Worm (Caenorhabditis elegans) whole organism, young adult: ENCODE data around the gene Y43B11AL.1.
A peak's percentile ranks its signal among the peaks of the same experiment; 100 is the strongest.

ENCODE experiments used
- C06A6.2 ChIP-seq: fragments of 200-800 bp; sonication (Bioruptor generic); conservative IDR thresholded peaks from 2 replicates; pipeline ENCODE4 v1.3.6; 2022; ENCODE audit warnings: missing genetic modification characterization, missing compliant biosample characterization
- D2030.7 ChIP-seq: fragments of 200-800 bp; sonication (Bioruptor generic); IDR thresholded peaks from 2 replicates; pipeline ENCODE4 v1.3.6; 2022; ENCODE audit warnings: missing genetic modification reagents, missing genetic modification characterization, missing compliant biosample characterization
- F23B12.7 ChIP-seq: sonication (generic microtip); optimal IDR thresholded peaks from 2 replicates; lab custom pipeline; 2017; ENCODE audit warnings: missing genetic modification characterization, mild to moderate bottlenecking, missing compliant biosample characterization, antibody characterized with exemption, moderate library complexity; ENCODE audit not compliant: insufficient read depth
- F33H1.4 ChIP-seq: fragments of 200-800 bp; sonication (Bioruptor generic); IDR thresholded peaks from 2 replicates; pipeline ENCODE4 v1.3.6; 2022; ENCODE audit warnings: missing genetic modification reagents, missing genetic modification characterization, missing compliant biosample characterization
- F39B2.1 ChIP-seq: fragments of 200-800 bp; sonication (Bioruptor generic); IDR thresholded peaks from 2 replicates; pipeline ENCODE4 v1.3.6; 2022; ENCODE audit warnings: missing genetic modification reagents, missing genetic modification characterization, missing compliant biosample characterization
- F49E8.2 ChIP-seq: sonication (generic microtip); optimal IDR thresholded peaks from 3 replicates; lab custom pipeline; 2017; ENCODE audit warnings: missing genetic modification characterization, mild to moderate bottlenecking, missing compliant biosample characterization, antibody characterized with exemption, moderate library complexity; ENCODE audit not compliant: insufficient read depth
- K12H6.12 ChIP-seq: fragments of 200-800 bp; sonication (Bioruptor generic); optimal IDR thresholded peaks from 2 replicates; lab custom pipeline; 2018; ENCODE audit warnings: mild to moderate bottlenecking, missing genetic modification characterization, missing compliant biosample characterization
- Y53F4B.3 ChIP-seq: fragments of 200-800 bp; sonication (Bioruptor generic); IDR thresholded peaks from 2 replicates; pipeline ENCODE4 v1.3.6; 2022; ENCODE audit warnings: missing genetic modification reagents, missing genetic modification characterization, missing compliant biosample characterization
- Y56A3A.18 ChIP-seq: fragments of 200-800 bp; sonication (Bioruptor generic); IDR thresholded peaks from 2 replicates; pipeline ENCODE4 v1.3.6; 2022; ENCODE audit warnings: missing genetic modification reagents, missing genetic modification characterization, missing compliant biosample characterization
- Y79H2A.3 ChIP-seq: fragments of 200-800 bp; sonication (Bioruptor generic); conservative IDR thresholded peaks from 2 replicates; pipeline ENCODE4 v1.3.6; 2022; ENCODE audit warnings: missing genetic modification reagents, missing genetic modification characterization, missing compliant biosample characterization
- Y95B8A.8 ChIP-seq: fragments of 200-800 bp; sonication (Bioruptor generic); IDR thresholded peaks from 2 replicates; pipeline ENCODE4 v1.3.6; 2022; ENCODE audit warnings: missing genetic modification reagents, missing genetic modification characterization, missing compliant biosample characterization
- athp-1 ChIP-seq: sonication (generic microtip); optimal IDR thresholded peaks from 2 replicates; lab custom pipeline; 2017; ENCODE audit warnings: mild to moderate bottlenecking, missing genetic modification characterization, missing compliant biosample characterization
- attf-3 ChIP-seq: fragments of 200-800 bp; sonication (Bioruptor generic); conservative IDR thresholded peaks from 2 replicates; pipeline ENCODE4 v1.3.6; 2022; ENCODE audit warnings: missing genetic modification reagents, missing genetic modification characterization, missing compliant biosample characterization
- cebp-2 ChIP-seq: fragments of 200-800 bp; sonication (Bioruptor generic); IDR thresholded peaks from 2 replicates; pipeline ENCODE4 v1.3.6; 2022; ENCODE audit warnings: missing genetic modification characterization, missing compliant biosample characterization
- ceh-100 ChIP-seq: fragments of 200-800 bp; sonication (Bioruptor generic); IDR thresholded peaks from 2 replicates; pipeline ENCODE4 v1.3.6; 2022; ENCODE audit warnings: missing genetic modification reagents, missing genetic modification characterization, missing compliant biosample characterization
- ceh-79 ChIP-seq: sonication (generic microtip); optimal IDR thresholded peaks from 2 replicates; lab custom pipeline; 2017; ENCODE audit warnings: mild to moderate bottlenecking, missing genetic modification characterization, missing compliant biosample characterization
- dpff-1 ChIP-seq: sonication (generic microtip); optimal IDR thresholded peaks from 2 replicates; lab custom pipeline; 2017; ENCODE audit warnings: mild to moderate bottlenecking, missing genetic modification characterization, missing compliant biosample characterization
- dpl-1 ChIP-seq: fragments of 150-350 bp; optimal IDR thresholded peaks from 2 replicates; lab custom pipeline; 2014; ENCODE audit warnings: missing biosample characterization, missing genetic modification reagents, missing genetic modification characterization
- egl-18 ChIP-seq: fragments of 200-800 bp; sonication (Bioruptor generic); IDR thresholded peaks from 2 replicates; pipeline ENCODE4 v1.3.6; 2022; ENCODE audit warnings: missing genetic modification reagents, missing genetic modification characterization, missing compliant biosample characterization
- egrh-3 ChIP-seq: fragments of 200-800 bp; sonication (Bioruptor generic); IDR thresholded peaks from 2 replicates; pipeline ENCODE4 v1.3.6; 2022; ENCODE audit warnings: missing genetic modification reagents, missing genetic modification characterization, missing compliant biosample characterization
- ets-4 ChIP-seq: fragments of 200-800 bp; sonication (Bioruptor generic); optimal IDR thresholded peaks from 2 replicates; lab custom pipeline; 2018; ENCODE audit warnings: mild to moderate bottlenecking, missing genetic modification characterization, missing compliant biosample characterization
- fkh-3 ChIP-seq: sonication (generic microtip); optimal IDR thresholded peaks from 2 replicates; lab custom pipeline; 2016; ENCODE audit warnings: mild to moderate bottlenecking, missing genetic modification characterization, missing compliant biosample characterization
- hlh-12 ChIP-seq: sonication (generic microtip); optimal IDR thresholded peaks from 2 replicates; lab custom pipeline; 2016; ENCODE audit warnings: missing genetic modification characterization, missing compliant biosample characterization
- lin-26 ChIP-seq: fragments of 200-800 bp; sonication (Bioruptor generic); IDR thresholded peaks from 2 replicates; pipeline ENCODE4 v1.3.6; 2022; ENCODE audit warnings: missing genetic modification reagents, missing genetic modification characterization, missing compliant biosample characterization
- lin-40 ChIP-seq: sonication (generic microtip); optimal IDR thresholded peaks from 2 replicates; lab custom pipeline; 2016; ENCODE audit warnings: missing genetic modification characterization, mild to moderate bottlenecking, missing compliant biosample characterization, missing genotype, missing genetic modification reagents
- lir-1 ChIP-seq: fragments of 200-800 bp; sonication (Bioruptor generic); conservative IDR thresholded peaks from 2 replicates; pipeline ENCODE4 v1.3.6; 2022; ENCODE audit warnings: missing genetic modification reagents, missing genetic modification characterization, missing compliant biosample characterization
- lsy-27 ChIP-seq: sonication (generic microtip); optimal IDR thresholded peaks from 2 replicates; lab custom pipeline; 2017; ENCODE audit warnings: missing genetic modification characterization, mild to moderate bottlenecking, missing compliant biosample characterization, antibody characterized with exemption, missing genotype, borderline replicate concordance; ENCODE audit not compliant: insufficient read depth
- madf-8 ChIP-seq: fragments of 200-800 bp; sonication (Bioruptor generic); conservative IDR thresholded peaks from 2 replicates; pipeline ENCODE4 v1.3.6; 2022; ENCODE audit warnings: missing genetic modification reagents, missing genetic modification characterization, missing compliant biosample characterization
- mcd-1 ChIP-seq: fragments of 200-800 bp; sonication (Bioruptor generic); IDR thresholded peaks from 2 replicates; pipeline ENCODE4 v1.3.6; 2022; ENCODE audit warnings: missing genetic modification reagents, missing genetic modification characterization, missing compliant biosample characterization
- mes-4 ChIP-seq: sonication (generic microtip); optimal IDR thresholded peaks from 2 replicates; lab custom pipeline; 2016; ENCODE audit warnings: missing genotype, missing genetic modification characterization, missing compliant biosample characterization
- nhr-27 ChIP-seq: fragments of 200-800 bp; sonication (Bioruptor generic); optimal IDR thresholded peaks from 2 replicates; lab custom pipeline; 2018; ENCODE audit warnings: mild to moderate bottlenecking, missing genetic modification characterization, moderate library complexity, missing compliant biosample characterization
- nhr-80 ChIP-seq: sonication (generic microtip); optimal IDR thresholded peaks from 2 replicates; lab custom pipeline; 2016; ENCODE audit warnings: missing genetic modification characterization, missing compliant biosample characterization
- rec-8 ChIP-seq, 2 experiments: sonication (generic microtip); optimal IDR thresholded peaks; 2 replicates each; lab custom pipeline; 2016; ENCODE audit warnings: mild to moderate bottlenecking in 2 of 2, missing genetic modification characterization in 2 of 2, missing genetic modification reagents in 2 of 2, missing genotype in 2 of 2, missing biosample characterization in 1 of 2, missing compliant biosample characterization in 1 of 2, moderate library complexity in 1 of 2
- repo-1 ChIP-seq: sonication (generic microtip); optimal IDR thresholded peaks from 2 replicates; lab custom pipeline; 2017; ENCODE audit warnings: mild to moderate bottlenecking, missing genetic modification characterization, missing compliant biosample characterization
- rpc-1 ChIP-seq, 2 experiments: fragments of 150-350 bp in 1 of 2; sonication (generic microtip) in 1 of 2; optimal IDR thresholded peaks; 2 replicates each; lab custom pipeline; 2014 to 2018; ENCODE audit warnings: missing biosample characterization in 1 of 2, missing genetic modification characterization in 1 of 2, missing genetic modification reagents in 1 of 2, missing genotype in 1 of 2
- sdz-38 ChIP-seq: sonication (generic microtip); optimal IDR thresholded peaks from 2 replicates; lab custom pipeline; 2016; ENCODE audit warnings: missing genotype, missing genetic modification characterization, missing compliant biosample characterization
- sea-2 ChIP-seq: fragments of 200-800 bp; sonication (Bioruptor generic); IDR thresholded peaks from 2 replicates; pipeline ENCODE4 v1.3.6; 2022; ENCODE audit warnings: missing genetic modification characterization, missing compliant biosample characterization
- snpc-1.1 ChIP-seq: sonication (generic microtip); optimal IDR thresholded peaks from 2 replicates; lab custom pipeline; 2017; ENCODE audit warnings: missing genetic modification characterization, mild to moderate bottlenecking, missing compliant biosample characterization, antibody characterized with exemption, moderate library complexity, missing genotype, missing genetic modification reagents; ENCODE audit not compliant: insufficient read depth
- snpc-4 ChIP-seq, 5 experiments: fragments of 150-350 bp in 1 of 5; sonication (generic microtip) in 4 of 5; optimal IDR thresholded peaks; 2 replicates each; lab custom pipeline; 2014 to 2018; ENCODE audit warnings: missing genetic modification characterization in 5 of 5, missing biosample characterization in 3 of 5, antibody characterized with exemption in 2 of 5, mild to moderate bottlenecking in 2 of 5, missing compliant biosample characterization in 2 of 5, missing genotype in 2 of 5, moderate library complexity in 2 of 5, missing genetic modification reagents in 1 of 5
- sptf-2 ChIP-seq: fragments of 200-800 bp; sonication (Bioruptor generic); optimal IDR thresholded peaks from 2 replicates; lab custom pipeline; 2018; ENCODE audit warnings: mild to moderate bottlenecking, missing genetic modification characterization, missing compliant biosample characterization
- unc-62 ChIP-seq: fragments of 150-350 bp; optimal IDR thresholded peaks from 2 replicates; lab custom pipeline; 2014; ENCODE audit warnings: missing biosample characterization, missing genetic modification reagents, missing genetic modification characterization
- ztf-18 ChIP-seq: sonication (generic microtip); optimal IDR thresholded peaks from 2 replicates; lab custom pipeline; 2016; ENCODE audit warnings: missing genotype, mild to moderate bottlenecking, missing genetic modification characterization, missing compliant biosample characterization
- ztf-22 ChIP-seq: fragments of 200-800 bp; sonication (Bioruptor generic); optimal IDR thresholded peaks from 2 replicates; lab custom pipeline; 2018; ENCODE audit warnings: mild to moderate bottlenecking, missing genetic modification characterization, moderate library complexity, missing compliant biosample characterization
- ztf-28 ChIP-seq: fragments of 200-800 bp; sonication (Bioruptor generic); IDR thresholded peaks from 2 replicates; pipeline ENCODE4 v1.3.6; 2022; ENCODE audit warnings: missing genetic modification reagents, missing genetic modification characterization, missing compliant biosample characterization

Y43B11AL.1 gene

DNA sequence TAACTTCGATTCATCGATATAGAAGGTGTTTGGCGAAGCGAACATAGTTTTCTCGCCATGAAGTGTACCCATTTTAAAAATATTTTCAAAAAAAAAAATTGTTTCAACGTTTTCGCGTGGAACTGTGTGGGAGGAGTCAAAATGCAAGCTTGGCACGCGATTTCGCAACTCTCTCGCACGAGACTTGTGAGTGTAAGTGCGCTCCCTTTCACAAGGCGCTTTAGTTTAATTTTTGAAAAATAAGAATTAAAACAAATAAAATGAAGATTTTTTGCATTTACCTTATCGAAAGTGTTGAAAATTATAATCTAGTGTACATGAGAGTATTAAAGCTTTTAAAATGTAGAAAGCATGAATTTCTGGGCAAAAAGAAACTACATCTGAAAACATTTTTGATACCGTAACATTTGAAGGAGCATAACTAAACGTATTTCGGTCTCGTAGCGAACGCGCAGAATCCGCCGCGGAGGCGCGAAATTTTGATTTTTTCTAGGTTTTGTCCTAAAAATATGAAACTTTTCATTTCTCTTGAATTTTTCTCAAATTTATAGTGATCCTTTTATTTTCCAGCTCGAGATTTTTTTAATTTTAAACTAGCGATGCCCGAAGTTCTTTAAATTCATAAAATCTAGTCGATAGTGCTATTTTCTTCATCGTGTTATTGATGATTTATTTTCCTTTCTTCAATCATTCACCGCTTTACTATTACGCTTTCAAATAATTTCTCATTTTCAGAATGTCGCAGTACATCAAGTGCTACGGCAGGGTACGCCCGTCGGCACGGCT lies 25.5 kb upstream of the Y43B11AL.1 start, which contains the start of the genes cogc-2 and klp-18 (continued):
- TF ChIP-seq rec-8 (tag; optimal IDR thresholded peaks at IDR 0.05; lab: Kevin White, UChicago) (no peak), F49E8.2 (tag; lab: Kevin White, UChicago) (peak; percentile 57), mcd-1 (GFP tag; lab: Robert Waterston, UW) (peak; percentile 93), athp-1 (tag; lab: Kevin White, UChicago) (peak; percentile 78), lin-40 (tag; lab: Kevin White, UChicago) (peak; percentile 62)

DNA sequence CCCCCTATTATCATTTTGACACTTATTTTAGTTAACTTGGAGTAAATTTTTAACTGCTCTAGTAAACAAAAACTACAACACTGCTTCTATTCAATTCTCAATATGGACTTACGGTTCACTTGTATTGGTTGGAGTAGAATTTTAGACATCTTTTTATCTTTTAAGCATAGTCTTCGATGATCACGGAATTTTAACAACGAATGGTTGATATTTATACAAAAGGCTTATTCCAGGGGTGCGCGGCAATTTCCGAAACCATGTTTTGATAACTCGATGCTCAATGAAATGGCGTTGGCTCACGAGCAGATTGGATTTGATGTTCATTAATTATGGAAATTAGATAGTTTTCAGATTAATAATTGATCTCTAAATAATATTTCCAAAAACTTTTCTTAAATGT lies 21.7 kb upstream of the Y43B11AL.1 start:
- TF ChIP-seq mes-4 (tag; lab: Kevin White, UChicago) = peak; percentile 27
- TF ChIP-seq attf-3 (GFP tag; lab: Robert Waterston, UW) = no peak
- peak; percentile 60 for TF ChIP-seq D2030.7 (GFP tag; lab: Robert Waterston, UW)
- no peak for TF ChIP-seq lir-1 (GFP tag; lab: Robert Waterston, UW)
- TF ChIP-seq ztf-18 (tag; lab: Kevin White, UChicago) = peak; percentile 56
- TF ChIP-seq hlh-12 (tag; lab: Kevin White, UChicago) = no peak
- peak; percentile 20 for TF ChIP-seq fkh-3
- no peak for TF ChIP-seq ets-4
- TF ChIP-seq F33H1.4 (GFP tag; lab: Robert Waterston, UW) = peak; percentile 50
- peak; percentile 38 for TF ChIP-seq madf-8 (GFP tag; lab: Robert Waterston, UW)
- no peak for TF ChIP-seq sdz-38
- no peak for TF ChIP-seq dpff-1 (tag; lab: Kevin White, UChicago)
- TF ChIP-seq ztf-22 = no peak
- TF ChIP-seq Y95B8A.8 = peak; percentile 84
- no peak for TF ChIP-seq unc-62 (GFP tag; lab: Kevin White, UChicago)
- TF ChIP-seq K12H6.12 (tag; lab: Kevin White, UChicago) = no peak
- TF ChIP-seq snpc-4 (GFP tag; optimal IDR thresholded peaks at IDR 0.05; lab: Kevin White, UChicago) = no peak
- peak in 3 of 4 experiments; percentile 32 to 74 (median 40) for TF ChIP-seq snpc-4 (tag; optimal IDR thresholded peaks at IDR 0.05; lab: Kevin White, UChicago)
- TF ChIP-seq ceh-100 (GFP tag; lab: Robert Waterston, UW) = peak; percentile 66; the same call in 1 of the 2 replicates
- TF ChIP-seq F23B12.7 (tag; lab: Kevin White, UChicago) = no peak
- TF ChIP-seq dpl-1 = no peak
- TF ChIP-seq rpc-1 (optimal IDR thresholded peaks at IDR 0.05; lab: Kevin White, UChicago) = no peak
- no peak for TF ChIP-seq rpc-1 (tag; optimal IDR thresholded peaks at IDR 0.05; lab: Kevin White, UChicago)
- 0 out of 2 replicates have a peak, but pooled peaks have one; percentile 70 for TF ChIP-seq cebp-2
- TF ChIP-seq nhr-80 (tag; lab: Kevin White, UChicago) = no peak
- 0 out of 2 replicates have a peak, but pooled peaks have one; percentile 57 for TF ChIP-seq egl-18
- no peak for TF ChIP-seq C06A6.2
- peak; percentile 59 for TF ChIP-seq snpc-1.1
- TF ChIP-seq lin-26 (GFP tag; lab: Robert Waterston, UW) = peak; percentile 47; the same call in 1 of the 2 replicates
- TF ChIP-seq nhr-27 = no peak
- TF ChIP-seq sea-2 (GFP tag; lab: Robert Waterston, UW) = no peak
- TF ChIP-seq ceh-79 (tag; lab: Kevin White, UChicago) = no peak
- TF ChIP-seq Y53F4B.3 (GFP tag; lab: Robert Waterston, UW) = no peak
- TF ChIP-seq ztf-28 (GFP tag; lab: Robert Waterston, UW) = no peak
- no peak; the same call in none of the 2 replicates for TF ChIP-seq F39B2.1 (GFP tag; lab: Robert Waterston, UW)
- no peak for TF ChIP-seq sptf-2
- no peak for TF ChIP-seq lsy-27
- no peak for TF ChIP-seq egrh-3 (GFP tag; lab: Robert Waterston, UW)
- peak; percentile 63 for TF ChIP-seq Y56A3A.18 (GFP tag; lab: Robert Waterston, UW)
- TF ChIP-seq Y79H2A.3 = peak; percentile 58; the same call in 1 of the 2 replicates
- TF ChIP-seq repo-1 (tag; lab: Kevin White, UChicago) = no peak
